Fruit fly (Drosophila melanogaster) whole organism, embryonic: ENCODE data around the gene Hmr.

ENCODE experiments used
- Ada2b ChIP-seq: fragments of 200-800 bp; sonication (Bioruptor generic); IDR thresholded peaks from 2 replicates; pipeline ENCODE4 v1.3.6; 2022; ENCODE audit warnings: missing biosample characterization, missing genetic modification characterization
- Bdp1 ChIP-seq: fragments of 200-800 bp; sonication (Bioruptor generic); optimal IDR thresholded peaks from 3 replicates; lab custom pipeline; 2016; ENCODE audit warnings: missing biosample characterization, missing genetic modification characterization
- C15 ChIP-seq: fragments of 200-800 bp; sonication (Bioruptor generic); IDR thresholded peaks from 3 replicates; pipeline ENCODE4 v1.3.6; 2022; ENCODE audit warnings: missing biosample characterization, missing genetic modification characterization
- CG12299 ChIP-seq: fragments of 200-800 bp; sonication (Bioruptor generic); optimal IDR thresholded peaks from 2 replicates; lab custom pipeline; 2018; ENCODE audit warnings: missing biosample characterization, mild to moderate bottlenecking, missing genetic modification characterization
- CG12391 ChIP-seq: fragments of 200-800 bp; sonication (Bioruptor generic); optimal IDR thresholded peaks from 3 replicates; lab custom pipeline; 2018; ENCODE audit warnings: missing biosample characterization, mild to moderate bottlenecking, missing genetic modification characterization, moderate library complexity
- CG12942 ChIP-seq: fragments of 200-800 bp; sonication (Bioruptor generic); optimal IDR thresholded peaks from 3 replicates; lab custom pipeline; 2016; ENCODE audit warnings: missing biosample characterization, missing genetic modification characterization
- CG13894 ChIP-seq: fragments of 200-800 bp; sonication (Bioruptor generic); optimal IDR thresholded peaks from 3 replicates; lab custom pipeline; 2018; ENCODE audit warnings: missing biosample characterization, mild to moderate bottlenecking, missing genetic modification characterization, moderate library complexity
- CG14965 ChIP-seq: fragments of 200-800 bp; sonication (Bioruptor generic); optimal IDR thresholded peaks from 2 replicates; lab custom pipeline; 2016; ENCODE audit warnings: missing biosample characterization, missing genetic modification characterization, borderline replicate concordance
- CG15479 ChIP-seq: fragments of 200-800 bp; sonication (Bioruptor generic); optimal IDR thresholded peaks from 3 replicates; lab custom pipeline; 2019; ENCODE audit warnings: missing biosample characterization, mild to moderate bottlenecking, missing genetic modification characterization, moderate library complexity
- CG1603 ChIP-seq: fragments of 200-800 bp; sonication (Bioruptor generic); optimal IDR thresholded peaks from 2 replicates; lab custom pipeline; 2019; ENCODE audit warnings: missing biosample characterization, mild to moderate bottlenecking, missing genetic modification characterization, moderate library complexity
- CG2120 ChIP-seq: fragments of 200-800 bp; sonication (Bioruptor generic); optimal IDR thresholded peaks from 3 replicates; lab custom pipeline; 2016; ENCODE audit warnings: missing biosample characterization, missing genetic modification characterization
- CG3065 ChIP-seq: fragments of 200-800 bp; sonication (Bioruptor generic); optimal IDR thresholded peaks from 2 replicates; lab custom pipeline; 2016; ENCODE audit warnings: missing biosample characterization, missing genetic modification characterization
- CG3163 ChIP-seq: fragments of 200-800 bp; sonication (Bioruptor generic); optimal IDR thresholded peaks from 3 replicates; lab custom pipeline; 2016; ENCODE audit warnings: missing biosample characterization, missing genetic modification characterization
- CG4617 ChIP-seq: fragments of 200-800 bp; sonication (Bioruptor generic); optimal IDR thresholded peaks from 3 replicates; lab custom pipeline; 2016; ENCODE audit warnings: missing biosample characterization, missing genetic modification characterization, borderline replicate concordance
- CG4820 ChIP-seq: fragments of 200-800 bp; sonication (Bioruptor generic); optimal IDR thresholded peaks from 3 replicates; lab custom pipeline; 2016; ENCODE audit warnings: missing biosample characterization, missing genetic modification characterization
- CG5245 ChIP-seq: fragments of 200-800 bp; sonication (Bioruptor generic); optimal IDR thresholded peaks from 3 replicates; lab custom pipeline; 2016; ENCODE audit warnings: missing biosample characterization, missing genetic modification characterization
- CG7745 ChIP-seq: fragments of 200-800 bp; sonication (Bioruptor generic); optimal IDR thresholded peaks from 2 replicates; lab custom pipeline; 2018; ENCODE audit warnings: missing biosample characterization, mild to moderate bottlenecking, missing genetic modification characterization, moderate library complexity
- CG7786 ChIP-seq: fragments of 200-800 bp; sonication (Bioruptor generic); optimal IDR thresholded peaks from 2 replicates; lab custom pipeline; 2016; ENCODE audit warnings: missing biosample characterization, missing genetic modification characterization
- CG8089 ChIP-seq: fragments of 200-800 bp; sonication (Bioruptor generic); optimal IDR thresholded peaks from 3 replicates; lab custom pipeline; 2016; ENCODE audit warnings: missing biosample characterization, missing genetic modification characterization
- CG8290 ChIP-seq, 3 experiments: fragments of 200-800 bp; sonication (Bioruptor generic); optimal IDR thresholded peaks; 2 replicates each; lab custom pipeline; 2016 to 2019; ENCODE audit warnings: missing biosample characterization in 3 of 3, missing genetic modification characterization in 3 of 3, mild to moderate bottlenecking in 2 of 3, moderate library complexity in 1 of 3
- D ChIP-seq, 2 experiments: fragments of 200-800 bp in 1 of 2; fragments of >200 bp in 1 of 2; sonication (Bioruptor generic) in 1 of 2; optimal IDR thresholded peaks; 2 replicates in 1 of 2; 3 replicates in 1 of 2; lab custom pipeline; 2017; ENCODE audit warnings: mild to moderate bottlenecking in 1 of 2, missing biosample characterization in 1 of 2, missing genetic modification characterization in 1 of 2, missing genetic modification reagents in 1 of 2
- Drgx ChIP-seq: fragments of 200-800 bp; sonication (Bioruptor generic); IDR thresholded peaks from 2 replicates; pipeline ENCODE4 v1.3.6; 2022; ENCODE audit warnings: missing biosample characterization, missing genetic modification characterization
- H2.0 ChIP-seq: fragments of 200-800 bp; sonication (Bioruptor generic); IDR thresholded peaks from 2 replicates; pipeline ENCODE4 v1.3.6; 2022; ENCODE audit warnings: missing biosample characterization, missing genetic modification characterization
- HmgD ChIP-seq: fragments of 200-800 bp; sonication (Bioruptor generic); optimal IDR thresholded peaks from 3 replicates; lab custom pipeline; 2016; ENCODE audit warnings: missing biosample characterization, missing genetic modification characterization
- Hr39 ChIP-seq: fragments of >200 bp; optimal IDR thresholded peaks from 2 replicates; lab custom pipeline; 2017
- Hr51 ChIP-seq, 2 experiments: fragments of 200-800 bp; sonication (Bioruptor generic); optimal IDR thresholded peaks; 2 replicates in 1 of 2; 3 replicates in 1 of 2; lab custom pipeline; 2016 to 2018; ENCODE audit warnings: missing biosample characterization in 2 of 2, missing genetic modification characterization in 2 of 2, mild to moderate bottlenecking in 1 of 2, moderate library complexity in 1 of 2
- Meics ChIP-seq: fragments of 200-800 bp; sonication (Bioruptor generic); optimal IDR thresholded peaks from 2 replicates; lab custom pipeline; 2017; ENCODE audit warnings: missing biosample characterization, mild to moderate bottlenecking, missing genetic modification characterization
- Mrtf ChIP-seq: fragments of 200-800 bp; sonication (Bioruptor generic); IDR thresholded peaks from 3 replicates; pipeline ENCODE4 v1.3.6; 2022; ENCODE audit warnings: missing biosample characterization, missing genetic modification characterization
- Usf ChIP-seq: fragments of 200-800 bp; sonication (Bioruptor generic); optimal IDR thresholded peaks from 2 replicates; lab custom pipeline; 2017; ENCODE audit warnings: missing genotype, missing biosample characterization, missing genetic modification characterization
- bbx ChIP-seq: fragments of 200-800 bp; sonication (Bioruptor generic); IDR thresholded peaks from 2 replicates; pipeline ENCODE4 v1.3.6; 2022; ENCODE audit warnings: missing biosample characterization, missing genetic modification characterization; ENCODE audit not compliant: partially characterized antibody
- bsh ChIP-seq, 2 experiments: fragments of 200-800 bp; sonication (Bioruptor generic); optimal IDR thresholded peaks; 2 replicates each; lab custom pipeline; 2017 to 2018; ENCODE audit warnings: mild to moderate bottlenecking in 2 of 2, missing biosample characterization in 2 of 2, missing genetic modification characterization in 2 of 2, moderate library complexity in 1 of 2
- btn ChIP-seq: fragments of 200-800 bp; sonication (Bioruptor generic); optimal IDR thresholded peaks from 2 replicates; lab custom pipeline; 2016; ENCODE audit warnings: missing biosample characterization, missing genetic modification characterization
- chm ChIP-seq: fragments of 200-800 bp; sonication (Bioruptor generic); IDR thresholded peaks from 2 replicates; pipeline ENCODE4 v1.3.6; 2022; ENCODE audit warnings: missing biosample characterization, missing genetic modification characterization
- esg ChIP-seq: fragments of 200-800 bp; sonication (Bioruptor generic); conservative IDR thresholded peaks from 2 replicates; pipeline ENCODE4 v1.3.6; 2022; ENCODE audit warnings: missing biosample characterization, missing genetic modification characterization
- fd96Cb ChIP-seq: fragments of 200-800 bp; sonication (Bioruptor generic); optimal IDR thresholded peaks from 2 replicates; lab custom pipeline; 2018; ENCODE audit warnings: missing biosample characterization, mild to moderate bottlenecking, missing genetic modification characterization, moderate library complexity
- gfzf ChIP-seq: fragments of 200-800 bp; sonication (Bioruptor generic); optimal IDR thresholded peaks from 2 replicates; lab custom pipeline; 2016; ENCODE audit warnings: missing biosample characterization, mild to moderate bottlenecking, missing genetic modification characterization, moderate library complexity
- grn ChIP-seq: fragments of 200-800 bp; sonication (Bioruptor generic); optimal IDR thresholded peaks from 3 replicates; lab custom pipeline; 2017; ENCODE audit warnings: missing biosample characterization, missing genetic modification characterization
- gro ChIP-seq: fragments of 200-800 bp; sonication (Bioruptor generic); optimal IDR thresholded peaks from 2 replicates; lab custom pipeline; 2016; ENCODE audit warnings: missing biosample characterization, missing genetic modification characterization
- gsb-n ChIP-seq: fragments of 200-800 bp; sonication (Bioruptor generic); optimal IDR thresholded peaks from 3 replicates; lab custom pipeline; 2018; ENCODE audit warnings: missing biosample characterization, mild to moderate bottlenecking, missing genetic modification characterization
- lab ChIP-seq: fragments of 200-800 bp; sonication (Bioruptor generic); optimal IDR thresholded peaks from 3 replicates; lab custom pipeline; 2017; ENCODE audit warnings: missing biosample characterization, missing genetic modification characterization, mild to moderate bottlenecking, moderate library complexity, missing genetic modification reagents
- pzg ChIP-seq: fragments of 200-800 bp; sonication (Bioruptor generic); optimal IDR thresholded peaks from 3 replicates; lab custom pipeline; 2018; ENCODE audit warnings: missing biosample characterization, mild to moderate bottlenecking, missing genetic modification characterization, moderate library complexity
- shn ChIP-seq: fragments of 200-800 bp; sonication (Bioruptor generic); optimal IDR thresholded peaks from 3 replicates; lab custom pipeline; 2016; ENCODE audit warnings: missing biosample characterization, missing genetic modification characterization
- so ChIP-seq: fragments of 200-800 bp; sonication (Bioruptor generic); IDR thresholded peaks from 3 replicates; pipeline ENCODE4 v1.3.6; 2022; ENCODE audit warnings: missing biosample characterization, missing genetic modification characterization
- sqz ChIP-seq: fragments of 200-800 bp; sonication (Bioruptor generic); optimal IDR thresholded peaks from 3 replicates; lab custom pipeline; 2018; ENCODE audit warnings: missing biosample characterization, mild to moderate bottlenecking, missing genetic modification characterization
- ttk ChIP-seq: fragments of 200-800 bp; sonication (Bioruptor generic); IDR thresholded peaks from 2 replicates; pipeline ENCODE4 v2.1.2; 2022; ENCODE audit warnings: missing biosample characterization, missing genetic modification characterization
- unpg ChIP-seq: fragments of 200-800 bp; sonication (Bioruptor generic); optimal IDR thresholded peaks from 3 replicates; lab custom pipeline; 2018; ENCODE audit warnings: missing biosample characterization, mild to moderate bottlenecking, missing genetic modification characterization, moderate library complexity
- wek ChIP-seq: fragments of 200-800 bp; sonication (Bioruptor generic); optimal IDR thresholded peaks from 3 replicates; lab custom pipeline; 2018; ENCODE audit warnings: missing biosample characterization, mild to moderate bottlenecking, missing genetic modification characterization, moderate library complexity

Gene Hmr

DNA sequence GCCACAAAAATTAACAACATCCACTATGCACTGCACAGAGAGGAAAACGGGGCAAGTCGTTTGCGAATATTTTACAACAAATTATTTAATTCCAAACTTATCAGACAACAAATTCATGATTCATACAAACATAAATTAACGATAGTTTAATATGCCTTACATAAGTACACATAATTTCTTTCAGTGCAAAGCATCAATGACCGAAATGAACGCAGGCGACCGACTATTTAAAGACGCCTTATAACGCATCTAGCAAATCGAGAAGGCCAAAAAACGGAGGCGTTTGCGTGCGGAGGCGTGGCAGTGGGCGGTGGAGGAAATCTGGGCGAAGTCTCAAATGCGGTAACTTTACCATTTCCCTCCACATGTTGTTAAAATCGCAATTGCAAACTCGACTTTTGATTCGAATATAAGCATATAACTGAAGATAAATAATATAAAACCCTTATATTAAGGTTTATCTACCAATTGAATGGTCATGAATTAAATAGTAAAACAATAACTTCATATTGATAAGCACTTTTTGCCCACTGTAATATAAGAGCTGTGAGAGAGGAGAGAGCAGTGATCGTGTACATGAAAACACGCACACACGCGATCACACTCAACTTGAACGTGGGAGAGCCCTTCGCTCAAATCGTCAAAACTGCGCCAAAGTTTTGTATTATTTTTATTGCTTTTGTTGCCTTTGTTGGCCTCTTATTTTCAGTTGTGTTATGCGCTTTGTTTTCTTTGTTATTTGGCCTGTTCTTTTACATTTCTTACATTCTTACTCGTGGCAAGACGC, 48.4 kb downstream of the Hmr start (continued):
- TF ChIP-seq pzg (GFP tag; lab: Kevin White, UChicago) (no peak), sqz (peak; percentile 76), chm (no peak; the same call in 1 of the 2 replicates), D (optimal IDR thresholded peaks at IDR 0.05; lab: Kevin White, UChicago) (no peak), D (GFP tag; optimal IDR thresholded peaks at IDR 0.05; lab: Kevin White, UChicago) (peak; percentile 90), C15 (GFP tag; lab: Robert Waterston, UW) (0 out of 3 replicates have a peak, but pooled peaks have one; percentile 43), CG1603 (tag; lab: Kevin White, UChicago) (peak; percentile 95), CG8290 (GFP tag; optimal IDR thresholded peaks at IDR 0.05; lab: Kevin White, UChicago) (peak; percentile 14), CG8290 (tag; optimal IDR thresholded peaks at IDR 0.05; lab: Kevin White, UChicago) (peak in 1 of 2 experiments; percentile 90), bbx (GFP tag; lab: Robert Waterston, UW) (no peak), Ada2b (GFP tag; lab: Robert Waterston, UW) (peak; percentile 88), wek (GFP tag; lab: Kevin White, UChicago) (peak; percentile 85), CG12942 (GFP tag; lab: Kevin White, UChicago) (peak; percentile 85), CG12299 (tag; lab: Kevin White, UChicago) (peak; percentile 72), CG14965 (peak; percentile 48), H2.0 (peak; percentile 85), grn (GFP tag; lab: Kevin White, UChicago) (peak; percentile 65), CG7745 (tag; lab: Kevin White, UChicago) (no peak), Hr51 (GFP tag; optimal IDR thresholded peaks at IDR 0.05; lab: Kevin White, UChicago) (peak; percentile 73 to 95), esg (peak; percentile 88), Usf (peak; percentile 50), fd96Cb (tag; lab: Kevin White, UChicago) (peak; percentile 91), CG4820 (peak; percentile 87), CG12391 (tag; lab: Kevin White, UChicago) (peak; percentile 91), Drgx (peak; percentile 96), ttk (peak; percentile 95), HmgD (GFP tag; lab: Kevin White, UChicago) (peak; percentile 63), CG5245 (GFP tag; lab: Kevin White, UChicago) (peak; percentile 78), gro (GFP tag; lab: Kevin White, UChicago) (peak; percentile 28), CG7786 (peak; percentile 81), lab (GFP tag; lab: Kevin White, UChicago) (peak; percentile 83), CG13894 (no peak), CG4617 (GFP tag; lab: Kevin White, UChicago) (peak; percentile 63), CG3163 (GFP tag; lab: Kevin White, UChicago) (peak; percentile 64), Mrtf (GFP tag; lab: Robert Waterston, UW) (peak; percentile 79), shn (GFP tag; lab: Kevin White, UChicago) (peak; percentile 87), gsb-n (tag; lab: Kevin White, UChicago) (peak; percentile 88), bsh (GFP tag; optimal IDR thresholded peaks at IDR 0.05; lab: Kevin White, UChicago) (peak; percentile 82 to 95), Bdp1 (GFP tag; lab: Kevin White, UChicago) (peak; percentile 76), unpg (GFP tag; lab: Kevin White, UChicago) (peak; percentile 91), so (peak; percentile 87; the same call in 2 of the 3 replicates), Meics (GFP tag; lab: Kevin White, UChicago) (peak; percentile 86), gfzf (GFP tag; lab: Kevin White, UChicago) (peak; percentile 2), CG2120 (GFP tag; lab: Kevin White, UChicago) (peak; percentile 68), Hr39 (lab: Kevin White, UChicago) (no peak), CG3065 (peak; percentile 26), btn (GFP tag; lab: Kevin White, UChicago) (peak; percentile 85), CG8089 (GFP tag; lab: Kevin White, UChicago) (peak; percentile 80), CG15479 (GFP tag; lab: Kevin White, UChicago) (no peak)
